Worm (Caenorhabditis elegans) whole organism, mixed stage, embryonic: ENCODE data around the gene F55G11.1.

Experiments used
- bed-3 ChIP-seq: fragments of 200-800 bp; sonication (Bioruptor generic); optimal IDR thresholded peaks from 3 replicates; lab custom pipeline; 2018; ENCODE audit warnings: mild to moderate bottlenecking, missing genetic modification characterization, moderate library complexity, missing compliant biosample characterization
- blmp-1 ChIP-seq: fragments of 150-350 bp; optimal IDR thresholded peaks from 2 replicates; lab custom pipeline; 2014; ENCODE audit warnings: missing biosample characterization, missing genetic modification characterization
- ceh-83 ChIP-seq: fragments of 200-800 bp; sonication (Bioruptor generic); optimal IDR thresholded peaks from 2 replicates; lab custom pipeline; 2018; ENCODE audit warnings: mild to moderate bottlenecking, missing genetic modification characterization, missing compliant biosample characterization
- ces-1 ChIP-seq: fragments of 150-350 bp; optimal IDR thresholded peaks from 2 replicates; lab custom pipeline; 2014; ENCODE audit warnings: missing biosample characterization, missing genetic modification reagents, missing genetic modification characterization
- cnd-1 ChIP-seq: fragments of 200-800 bp; sonication (Bioruptor generic); optimal IDR thresholded peaks from 2 replicates; lab custom pipeline; 2018; ENCODE audit warnings: mild to moderate bottlenecking, missing genetic modification characterization, missing compliant biosample characterization
- drap-1 ChIP-seq: fragments of 200-800 bp; sonication (Bioruptor generic); optimal IDR thresholded peaks from 3 replicates; lab custom pipeline; 2018; ENCODE audit warnings: mild to moderate bottlenecking, missing genetic modification characterization, missing compliant biosample characterization
- elt-3 ChIP-seq: fragments of 150-350 bp; optimal IDR thresholded peaks from 2 replicates; lab custom pipeline; 2014; ENCODE audit warnings: missing biosample characterization, missing genetic modification characterization
- flh-1 ChIP-seq: fragments of 200-800 bp; sonication (Bioruptor generic); optimal IDR thresholded peaks from 2 replicates; lab custom pipeline; 2018; ENCODE audit warnings: mild to moderate bottlenecking, missing genetic modification characterization, moderate library complexity, missing compliant biosample characterization
- ham-2 ChIP-seq: fragments of 200-800 bp; sonication (Bioruptor generic); optimal IDR thresholded peaks from 2 replicates; lab custom pipeline; 2018; ENCODE audit warnings: mild to moderate bottlenecking, missing genetic modification characterization, missing compliant biosample characterization
- hlh-1 ChIP-seq: fragments of 150-350 bp; optimal IDR thresholded peaks from 2 replicates; lab custom pipeline; 2014; ENCODE audit warnings: missing biosample characterization, missing genetic modification reagents, missing genetic modification characterization
- lin-13 ChIP-seq: fragments of 150-350 bp; optimal IDR thresholded peaks from 2 replicates; lab custom pipeline; 2014; ENCODE audit warnings: missing biosample characterization, missing genetic modification characterization
- lin-32 ChIP-seq: fragments of 200-800 bp; sonication (Bioruptor generic); optimal IDR thresholded peaks from 2 replicates; lab custom pipeline; 2018; ENCODE audit warnings: mild to moderate bottlenecking, missing genetic modification characterization, missing compliant biosample characterization
- lsy-2 ChIP-seq: fragments of 150-350 bp; optimal IDR thresholded peaks from 2 replicates; lab custom pipeline; 2014; ENCODE audit warnings: missing biosample characterization, missing genetic modification characterization
- mab-5 ChIP-seq: fragments of 150-350 bp; optimal IDR thresholded peaks from 2 replicates; lab custom pipeline; 2014; ENCODE audit warnings: missing biosample characterization, missing genetic modification characterization
- mep-1 ChIP-seq: fragments of 150-350 bp; optimal IDR thresholded peaks from 2 replicates; lab custom pipeline; 2017; ENCODE audit warnings: missing biosample characterization, missing genetic modification reagents, missing genetic modification characterization, inconsistent platforms
- mls-2 ChIP-seq: sonication (generic microtip); optimal IDR thresholded peaks from 2 replicates; lab custom pipeline; 2016; ENCODE audit warnings: mild to moderate bottlenecking, missing genetic modification characterization, moderate library complexity, missing compliant biosample characterization
- nhr-12 ChIP-seq: fragments of 150-350 bp; optimal IDR thresholded peaks from 2 replicates; lab custom pipeline; 2014; ENCODE audit warnings: missing biosample characterization, missing genetic modification characterization
- nhr-2 ChIP-seq: fragments of 150-350 bp; optimal IDR thresholded peaks from 2 replicates; lab custom pipeline; 2014; ENCODE audit warnings: missing biosample characterization, missing genetic modification characterization
- nhr-28 ChIP-seq: fragments of 150-350 bp; optimal IDR thresholded peaks from 2 replicates; lab custom pipeline; 2014; ENCODE audit warnings: missing biosample characterization, missing genetic modification characterization
- snpc-4 ChIP-seq: fragments of 150-350 bp; optimal IDR thresholded peaks from 2 replicates; lab custom pipeline; 2014; ENCODE audit warnings: missing biosample characterization, missing genetic modification characterization
- sptf-1 ChIP-seq: sonication (generic microtip); optimal IDR thresholded peaks from 2 replicates; lab custom pipeline; 2017; ENCODE audit warnings: mild to moderate bottlenecking, missing genetic modification characterization, moderate library complexity, missing compliant biosample characterization
- tbx-8 ChIP-seq: fragments of 200-800 bp; sonication (Bioruptor generic); optimal IDR thresholded peaks from 2 replicates; lab custom pipeline; 2018; ENCODE audit warnings: mild to moderate bottlenecking, missing genetic modification characterization, moderate library complexity, missing compliant biosample characterization
- unc-120 ChIP-seq: sonication (generic microtip); optimal IDR thresholded peaks from 2 replicates; lab custom pipeline; 2017; ENCODE audit warnings: missing genetic modification characterization, missing compliant biosample characterization; ENCODE audit not compliant: poor library complexity, severe bottlenecking
- unc-39 ChIP-seq: fragments of 150-350 bp; optimal IDR thresholded peaks from 2 replicates; lab custom pipeline; 2014; ENCODE audit warnings: missing biosample characterization, missing genetic modification characterization
- unc-62 ChIP-seq: fragments of 150-350 bp; optimal IDR thresholded peaks from 2 replicates; lab custom pipeline; 2014; ENCODE audit warnings: missing biosample characterization, missing genetic modification reagents, missing genetic modification characterization
- zip-8 ChIP-seq: fragments of 150-350 bp; optimal IDR thresholded peaks from 2 replicates; lab custom pipeline; 2014; ENCODE audit warnings: missing biosample characterization, missing genetic modification characterization
- ztf-11 ChIP-seq: fragments of 150-350 bp; optimal IDR thresholded peaks from 2 replicates; lab custom pipeline; 2014; ENCODE audit warnings: missing biosample characterization, missing genetic modification characterization

Gene F55G11.1

DNA sequence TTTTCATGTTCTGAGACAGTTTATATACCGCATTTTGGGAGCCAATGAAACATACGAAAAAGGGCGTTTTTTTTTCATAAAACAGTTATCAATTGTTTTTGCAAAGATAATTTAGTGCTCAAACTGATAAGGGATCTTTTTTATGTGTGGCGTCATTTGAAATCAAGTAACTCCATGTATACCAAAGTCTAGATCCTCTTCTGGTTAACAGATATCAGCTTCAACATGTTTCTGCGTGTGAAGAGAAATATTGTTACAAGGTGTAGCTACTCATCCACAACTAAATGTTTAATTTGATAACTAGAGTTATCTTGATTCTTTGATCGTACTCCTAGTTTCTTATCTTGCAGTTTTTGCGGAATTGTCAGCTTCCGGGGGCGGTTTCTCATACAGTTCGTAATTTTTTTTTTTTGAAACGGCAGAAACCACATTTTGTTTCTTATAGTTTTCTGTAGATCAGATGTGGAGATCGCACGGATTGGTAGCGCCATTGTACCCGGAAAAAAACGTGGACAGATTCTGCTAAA lies 25.7 kb upstream of the F55G11.1 start:
- TF ChIP-seq ceh-83 (GFP tag; lab: Kevin White, UChicago) (no peak), unc-39 (tag; lab: Kevin White, UChicago) (no peak), mab-5 (tag; lab: Kevin White, UChicago) (no peak), ztf-11 (tag; lab: Kevin White, UChicago) (no peak), tbx-8 (GFP tag; lab: Kevin White, UChicago) (no peak), nhr-28 (tag; lab: Kevin White, UChicago) (no peak), blmp-1 (tag; lab: Kevin White, UChicago) (no peak), nhr-2 (tag; lab: Kevin White, UChicago) (no peak), unc-62 (no peak), nhr-12 (tag; lab: Kevin White, UChicago) (no peak), cnd-1 (no peak), flh-1 (GFP tag; lab: Kevin White, UChicago) (no peak)

DNA sequence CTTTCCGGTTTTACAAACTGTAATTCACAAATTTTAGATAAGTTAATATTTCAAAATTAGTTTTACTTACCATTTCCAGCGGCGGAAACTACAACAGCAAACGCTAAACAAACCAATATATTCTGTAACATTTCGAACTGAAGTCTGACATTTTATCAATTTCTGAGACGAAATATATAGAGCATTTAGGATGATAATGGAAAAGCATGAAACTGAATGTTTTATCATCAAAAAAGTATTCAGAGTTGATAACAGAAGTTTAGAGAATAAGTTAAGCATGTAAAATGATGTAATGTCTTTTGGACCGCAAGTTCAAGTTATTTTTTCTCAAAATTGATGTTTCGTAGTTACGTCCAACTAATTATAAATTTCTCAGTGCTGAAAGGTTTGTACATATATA lies 22.8 kb upstream of the F55G11.1 start, which contains the start of gene F55G11.2:
F55G11.2 (minus strand) TSS at position 149 of the 400 bp plus-strand sequence.
- TF ChIP-seq mab-5 (tag; lab: Kevin White, UChicago) (no peak), mep-1 (tag; lab: Kevin White, UChicago) (no peak), nhr-28 (tag; lab: Kevin White, UChicago) (no peak), blmp-1 (tag; lab: Kevin White, UChicago) (no peak), cnd-1 (no peak), unc-120 (tag; lab: Kevin White, UChicago) (no peak), mls-2 (tag; lab: Kevin White, UChicago) (no peak), nhr-2 (tag; lab: Kevin White, UChicago) (no peak)
- TF ChIP-seq, all 35 proteins: peak for 0

DNA sequence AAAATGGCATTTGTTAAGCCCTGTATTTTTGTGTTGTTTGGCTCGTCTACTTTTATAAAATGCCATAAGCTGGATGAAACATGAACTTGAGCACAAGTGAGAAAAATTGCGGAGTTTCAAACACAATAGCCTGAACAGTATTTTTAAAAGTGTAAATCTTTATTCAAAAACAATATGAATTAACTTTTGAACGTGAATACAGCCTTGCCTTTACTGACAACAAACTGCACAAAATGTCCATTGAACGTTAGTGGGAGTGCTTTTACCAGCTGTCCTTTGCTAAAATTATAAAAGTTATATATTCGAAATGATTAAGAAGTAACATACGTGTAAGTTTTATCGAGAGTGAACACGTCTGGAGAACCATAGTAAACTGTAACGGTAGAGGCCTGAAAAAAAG lies 20.9 kb upstream of the F55G11.1 start:
- TF ChIP-seq sptf-1 (tag; lab: Kevin White, UChicago) (no peak), ceh-83 (GFP tag; lab: Kevin White, UChicago) (no peak), tbx-8 (GFP tag; lab: Kevin White, UChicago) (no peak), mep-1 (tag; lab: Kevin White, UChicago) (no peak), lin-32 (no peak), ces-1 (no peak)

DNA sequence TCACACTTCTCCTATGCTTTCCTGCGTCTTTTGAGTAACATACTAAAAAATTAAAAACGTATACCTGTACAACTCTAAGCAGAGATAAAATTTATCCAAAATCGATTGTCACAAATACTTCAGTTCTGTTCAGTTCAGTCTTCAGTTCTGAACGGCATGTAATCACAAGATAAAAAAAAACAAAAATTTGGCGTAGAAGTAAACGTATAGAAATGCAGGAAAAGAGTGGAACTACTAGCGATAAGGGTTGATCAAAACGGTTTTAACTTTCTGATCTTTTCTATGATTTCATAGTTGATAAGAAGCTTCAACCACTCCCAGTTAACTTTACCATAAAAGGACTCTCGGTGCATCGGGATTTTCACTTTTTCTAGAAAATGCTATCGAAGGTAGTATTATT lies 18.7 kb upstream of the F55G11.1 start, which contains the start of gene dod-22:
dod-22 (plus strand) TSS at position 301 of the 400 bp plus-strand sequence.
- TF ChIP-seq tbx-8 (GFP tag; lab: Kevin White, UChicago) (no peak), nhr-2 (tag; lab: Kevin White, UChicago) (no peak)

DNA sequence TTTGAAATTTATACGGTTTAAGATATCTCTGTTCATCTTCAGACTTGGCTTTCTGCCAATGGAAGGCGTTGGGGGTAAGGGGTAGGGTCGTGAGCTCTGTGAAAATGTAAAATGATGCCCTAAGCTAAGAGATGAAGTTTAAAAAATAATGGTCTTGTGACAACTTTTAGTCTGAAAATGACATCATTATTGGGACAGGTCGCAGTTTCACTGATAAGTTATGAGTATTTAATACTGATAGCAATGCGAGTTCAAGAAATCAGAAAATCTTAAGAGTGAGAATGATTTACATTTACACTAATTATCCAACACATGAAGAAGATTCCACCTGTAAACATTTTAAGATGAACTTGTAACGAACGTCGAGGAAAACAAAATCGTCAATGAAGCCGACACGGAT lies 18.3 kb upstream of the F55G11.1 start:
- TF ChIP-seq drap-1 (GFP tag; lab: Kevin White, UChicago) (no peak), cnd-1 (no peak), nhr-28 (tag; lab: Kevin White, UChicago) (no peak), flh-1 (GFP tag; lab: Kevin White, UChicago) (no peak), mab-5 (tag; lab: Kevin White, UChicago) (no peak), tbx-8 (GFP tag; lab: Kevin White, UChicago) (no peak), mls-2 (tag; lab: Kevin White, UChicago) (no peak), ham-2 (no peak), elt-3 (no peak), ceh-83 (GFP tag; lab: Kevin White, UChicago) (no peak), lin-32 (no peak), snpc-4 (no peak), bed-3 (no peak), lin-13 (tag; lab: Kevin White, UChicago) (no peak), sptf-1 (tag; lab: Kevin White, UChicago) (no peak)

DNA sequence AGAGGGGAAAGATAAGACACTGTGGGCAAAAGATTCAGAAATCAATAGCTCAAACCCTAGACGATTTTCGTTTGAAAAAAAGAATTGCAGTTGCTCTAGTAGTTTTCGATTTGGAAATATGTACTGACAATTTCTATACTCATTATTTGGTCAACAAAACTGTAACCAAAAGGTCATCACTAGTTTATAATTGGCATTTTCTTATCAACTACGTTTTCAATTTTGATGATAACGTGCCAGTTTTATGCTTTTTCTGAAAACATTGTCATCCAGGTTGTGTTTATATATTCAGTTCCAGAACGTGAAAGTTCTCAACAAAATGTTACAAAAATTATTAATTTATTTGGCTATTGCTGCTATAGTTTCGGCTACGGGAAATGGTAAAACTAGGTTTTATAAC lies 16.2 kb upstream of the F55G11.1 start, which contains the start of gene F55G11.8:
F55G11.8 (plus strand) TSS at position 245 of the 400 bp plus-strand sequence.
- TF ChIP-seq nhr-28 (tag; lab: Kevin White, UChicago) (no peak), mab-5 (tag; lab: Kevin White, UChicago) (no peak), snpc-4 (no peak), lsy-2 (tag; lab: Kevin White, UChicago) (no peak), zip-8 (no peak), hlh-1 (no peak)
